Worm (Caenorhabditis elegans) whole organism, mixed stage, embryonic: ENCODE measurements around the gene E02C12.9.

Experiments used
- bed-3 ChIP-seq: fragments of 200-800 bp; sonication (Bioruptor generic); optimal IDR thresholded peaks from 3 replicates; lab custom pipeline; 2018; ENCODE audit warnings: mild to moderate bottlenecking, missing genetic modification characterization, moderate library complexity, missing compliant biosample characterization
- blmp-1 ChIP-seq: fragments of 150-350 bp; optimal IDR thresholded peaks from 2 replicates; lab custom pipeline; 2014; ENCODE audit warnings: missing biosample characterization, missing genetic modification characterization
- ceh-39 ChIP-seq: fragments of 150-350 bp; optimal IDR thresholded peaks from 2 replicates; lab custom pipeline; 2014; ENCODE audit warnings: missing biosample characterization, missing genetic modification characterization
- ceh-43 ChIP-seq: fragments of 200-800 bp; sonication (Bioruptor generic); optimal IDR thresholded peaks from 2 replicates; lab custom pipeline; 2018; ENCODE audit warnings: mild to moderate bottlenecking, missing genetic modification characterization, moderate library complexity, missing compliant biosample characterization
- ceh-83 ChIP-seq: fragments of 200-800 bp; sonication (Bioruptor generic); optimal IDR thresholded peaks from 2 replicates; lab custom pipeline; 2018; ENCODE audit warnings: mild to moderate bottlenecking, missing genetic modification characterization, missing compliant biosample characterization
- ces-1 ChIP-seq: fragments of 150-350 bp; optimal IDR thresholded peaks from 2 replicates; lab custom pipeline; 2014; ENCODE audit warnings: missing biosample characterization, missing genetic modification reagents, missing genetic modification characterization
- cnd-1 ChIP-seq: fragments of 200-800 bp; sonication (Bioruptor generic); optimal IDR thresholded peaks from 2 replicates; lab custom pipeline; 2018; ENCODE audit warnings: mild to moderate bottlenecking, missing genetic modification characterization, missing compliant biosample characterization
- drap-1 ChIP-seq: fragments of 200-800 bp; sonication (Bioruptor generic); optimal IDR thresholded peaks from 3 replicates; lab custom pipeline; 2018; ENCODE audit warnings: mild to moderate bottlenecking, missing genetic modification characterization, missing compliant biosample characterization
- elt-1 ChIP-seq: sonication (generic microtip); optimal IDR thresholded peaks from 2 replicates; lab custom pipeline; 2017; ENCODE audit warnings: missing genetic modification characterization, mild to moderate bottlenecking, missing compliant biosample characterization, antibody characterized with exemption, moderate library complexity, borderline replicate concordance; ENCODE audit not compliant: insufficient read depth
- elt-3 ChIP-seq: fragments of 150-350 bp; optimal IDR thresholded peaks from 2 replicates; lab custom pipeline; 2014; ENCODE audit warnings: missing biosample characterization, missing genetic modification characterization
- flh-1 ChIP-seq: fragments of 200-800 bp; sonication (Bioruptor generic); optimal IDR thresholded peaks from 2 replicates; lab custom pipeline; 2018; ENCODE audit warnings: mild to moderate bottlenecking, missing genetic modification characterization, moderate library complexity, missing compliant biosample characterization
- hlh-1 ChIP-seq: fragments of 150-350 bp; optimal IDR thresholded peaks from 2 replicates; lab custom pipeline; 2014; ENCODE audit warnings: missing biosample characterization, missing genetic modification reagents, missing genetic modification characterization
- lin-13 ChIP-seq: fragments of 150-350 bp; optimal IDR thresholded peaks from 2 replicates; lab custom pipeline; 2014; ENCODE audit warnings: missing biosample characterization, missing genetic modification characterization
- lin-32 ChIP-seq: fragments of 200-800 bp; sonication (Bioruptor generic); optimal IDR thresholded peaks from 2 replicates; lab custom pipeline; 2018; ENCODE audit warnings: mild to moderate bottlenecking, missing genetic modification characterization, missing compliant biosample characterization
- mab-5 ChIP-seq: fragments of 150-350 bp; optimal IDR thresholded peaks from 2 replicates; lab custom pipeline; 2014; ENCODE audit warnings: missing biosample characterization, missing genetic modification characterization
- mls-2 ChIP-seq: sonication (generic microtip); optimal IDR thresholded peaks from 2 replicates; lab custom pipeline; 2016; ENCODE audit warnings: mild to moderate bottlenecking, missing genetic modification characterization, moderate library complexity, missing compliant biosample characterization
- nhr-12 ChIP-seq: fragments of 150-350 bp; optimal IDR thresholded peaks from 2 replicates; lab custom pipeline; 2014; ENCODE audit warnings: missing biosample characterization, missing genetic modification characterization
- nhr-2 ChIP-seq: fragments of 150-350 bp; optimal IDR thresholded peaks from 2 replicates; lab custom pipeline; 2014; ENCODE audit warnings: missing biosample characterization, missing genetic modification characterization
- nhr-237 ChIP-seq: fragments of 150-350 bp; optimal IDR thresholded peaks from 2 replicates; lab custom pipeline; 2014; ENCODE audit warnings: missing biosample characterization, missing genetic modification characterization
- nhr-28 ChIP-seq: fragments of 150-350 bp; optimal IDR thresholded peaks from 2 replicates; lab custom pipeline; 2014; ENCODE audit warnings: missing biosample characterization, missing genetic modification characterization
- nhr-76 ChIP-seq: sonication (generic microtip); optimal IDR thresholded peaks from 2 replicates; lab custom pipeline; 2017; ENCODE audit warnings: missing biosample characterization, missing genetic modification characterization
- pha-4 ChIP-seq: fragments of 150-350 bp; optimal IDR thresholded peaks from 2 replicates; lab custom pipeline; 2018; ENCODE audit warnings: missing biosample characterization, missing genetic modification reagents, missing genetic modification characterization
- sem-2 ChIP-seq: fragments of 200-800 bp; sonication (Bioruptor generic); optimal IDR thresholded peaks from 2 replicates; lab custom pipeline; 2018; ENCODE audit warnings: mild to moderate bottlenecking, missing genetic modification characterization, missing compliant biosample characterization
- snpc-4 ChIP-seq: fragments of 150-350 bp; optimal IDR thresholded peaks from 2 replicates; lab custom pipeline; 2014; ENCODE audit warnings: missing biosample characterization, missing genetic modification characterization
- tbx-8 ChIP-seq: fragments of 200-800 bp; sonication (Bioruptor generic); optimal IDR thresholded peaks from 2 replicates; lab custom pipeline; 2018; ENCODE audit warnings: mild to moderate bottlenecking, missing genetic modification characterization, moderate library complexity, missing compliant biosample characterization
- unc-120 ChIP-seq: sonication (generic microtip); optimal IDR thresholded peaks from 2 replicates; lab custom pipeline; 2017; ENCODE audit warnings: missing genetic modification characterization, missing compliant biosample characterization; ENCODE audit not compliant: poor library complexity, severe bottlenecking
- unc-39 ChIP-seq: fragments of 150-350 bp; optimal IDR thresholded peaks from 2 replicates; lab custom pipeline; 2014; ENCODE audit warnings: missing biosample characterization, missing genetic modification characterization
- unc-62 ChIP-seq: fragments of 150-350 bp; optimal IDR thresholded peaks from 2 replicates; lab custom pipeline; 2014; ENCODE audit warnings: missing biosample characterization, missing genetic modification reagents, missing genetic modification characterization
- zip-8 ChIP-seq: fragments of 150-350 bp; optimal IDR thresholded peaks from 2 replicates; lab custom pipeline; 2014; ENCODE audit warnings: missing biosample characterization, missing genetic modification characterization

The E02C12.9 gene

ce11 chrV:9376417-9376816 is 1.1 kb upstream of the E02C12.9 start, which contains the start of gene E02C12.19:
E02C12.19 (minus strand) TSS chrV:9376517.
- no peak for TF ChIP-seq mls-2
- TF ChIP-seq unc-39 (tag; lab: Kevin White, UChicago) = no peak
- no peak for TF ChIP-seq blmp-1 (tag; lab: Kevin White, UChicago)
- no peak for TF ChIP-seq zip-8 (tag; lab: Kevin White, UChicago)
- no peak for TF ChIP-seq ceh-39 (tag; lab: Kevin White, UChicago)
- TF ChIP-seq ceh-43 (GFP tag; lab: Kevin White, UChicago) = no peak
- no peak for TF ChIP-seq elt-3 (tag; lab: Kevin White, UChicago)
- no peak for TF ChIP-seq nhr-76 (tag; lab: Kevin White, UChicago)
- no peak for TF ChIP-seq ceh-83 (GFP tag; lab: Kevin White, UChicago)
- TF ChIP-seq snpc-4 (tag; lab: Kevin White, UChicago) = no peak

ce11 chrV:9373473-9373872 is 1.8 kb downstream of the E02C12.9 start, which contains the start of gene E02C12.8:
E02C12.8 (minus strand) TSS chrV:9373613.
- no peak for TF ChIP-seq ceh-83 (GFP tag; lab: Kevin White, UChicago)
- TF ChIP-seq nhr-12 (tag; lab: Kevin White, UChicago) = no peak
- no peak for TF ChIP-seq unc-39 (tag; lab: Kevin White, UChicago)
- TF ChIP-seq bed-3 (GFP tag; lab: Kevin White, UChicago) = no peak
- TF ChIP-seq nhr-76 (tag; lab: Kevin White, UChicago) = no peak
- no peak for TF ChIP-seq lin-13 (tag; lab: Kevin White, UChicago)
- TF ChIP-seq elt-3 (tag; lab: Kevin White, UChicago) = no peak

- TF ChIP-seq lin-32 (GFP tag; lab: Kevin White, UChicago) (no peak), elt-1 (tag; lab: Kevin White, UChicago) (no peak), ceh-39 (tag; lab: Kevin White, UChicago) (no peak), ceh-83 (GFP tag; lab: Kevin White, UChicago) (no peak), ces-1 (no peak), nhr-2 (tag; lab: Kevin White, UChicago) (no peak), tbx-8 (GFP tag; lab: Kevin White, UChicago) (no peak), mls-2 (no peak)
- TF ChIP-seq, all 35 proteins: peak for 0
Measured at ce11 chrV:9370986-9371385, 4.3 kb downstream of the E02C12.9 start, which contains the start of gene E02C12.6. E02C12.6 (minus strand) TSS chrV:9371086.

ce11 chrV:9359674-9360073 is 15.6 kb downstream of the E02C12.9 start, which contains the start of gene gpa-3:
gpa-3 (minus strand) TSS chrV:9359774.
- TF ChIP-seq sem-2 (no peak), flh-1 (no peak), nhr-237 (tag; lab: Kevin White, UChicago) (no peak), snpc-4 (tag; lab: Kevin White, UChicago) (no peak), blmp-1 (tag; lab: Kevin White, UChicago) (no peak)

- no peak for TF ChIP-seq ceh-83 (GFP tag; lab: Kevin White, UChicago)
- TF ChIP-seq elt-3 (tag; lab: Kevin White, UChicago) = no peak
- TF ChIP-seq blmp-1 (tag; lab: Kevin White, UChicago) = no peak
- no peak for TF ChIP-seq sem-2
- no peak for TF ChIP-seq mls-2
- no peak for TF ChIP-seq ceh-43 (GFP tag; lab: Kevin White, UChicago)
- no peak for TF ChIP-seq lin-13 (tag; lab: Kevin White, UChicago)
- TF ChIP-seq pha-4 (tag; lab: Kevin White, UChicago) = no peak
- no peak for TF ChIP-seq mab-5 (tag; lab: Kevin White, UChicago)
- no peak for TF ChIP-seq unc-62 (GFP tag; lab: Kevin White, UChicago)
- TF ChIP-seq nhr-76 (tag; lab: Kevin White, UChicago) = no peak
- no peak for TF ChIP-seq hlh-1
- no peak for TF ChIP-seq cnd-1 (tag; lab: Kevin White, UChicago)
- no peak for TF ChIP-seq unc-39 (tag; lab: Kevin White, UChicago)
- no peak for TF ChIP-seq unc-120 (tag; lab: Kevin White, UChicago)
- no peak for TF ChIP-seq ceh-39 (tag; lab: Kevin White, UChicago)
- TF ChIP-seq ces-1 = no peak
- TF ChIP-seq nhr-28 (tag; lab: Kevin White, UChicago) = no peak
- no peak for TF ChIP-seq drap-1 (GFP tag; lab: Kevin White, UChicago)
Measured at ce11 chrV:9356345-9356744, 18.9 kb downstream of the E02C12.9 start, which contains the start of gene ttr-49. ttr-49 (minus strand) TSS chrV:9356515.
